Fruit fly (Drosophila melanogaster) whole organism, embryonic: Measurements from ENCODE around the gene EMC3.

Experiments used
- Abd-B ChIP-seq: fragments of 200-800 bp; sonication (Bioruptor generic); optimal IDR thresholded peaks from 2 replicates; lab custom pipeline; 2018; ENCODE audit warnings: missing biosample characterization, mild to moderate bottlenecking, missing genetic modification characterization, moderate library complexity
- B-H1 ChIP-seq: fragments of 200-800 bp; sonication (Bioruptor generic); IDR thresholded peaks from 3 replicates; pipeline ENCODE4 v1.3.6; 2022; ENCODE audit warnings: missing biosample characterization, missing genetic modification characterization
- CG10274 ChIP-seq: fragments of 200-800 bp; sonication (Bioruptor generic); optimal IDR thresholded peaks from 3 replicates; lab custom pipeline; 2017; ENCODE audit warnings: missing biosample characterization, mild to moderate bottlenecking, missing genetic modification characterization
- CG10366 ChIP-seq: fragments of 200-800 bp; sonication (Bioruptor generic); IDR thresholded peaks from 2 replicates; pipeline ENCODE4 v1.3.6; 2022; ENCODE audit warnings: missing biosample characterization, missing genetic modification characterization
- CG10431 ChIP-seq: fragments of 200-800 bp; sonication (Bioruptor generic); optimal IDR thresholded peaks from 3 replicates; lab custom pipeline; 2018; ENCODE audit warnings: missing biosample characterization, mild to moderate bottlenecking, missing genetic modification characterization
- CG11398 ChIP-seq: fragments of 200-800 bp; sonication (Bioruptor generic); optimal IDR thresholded peaks from 2 replicates; lab custom pipeline; 2016; ENCODE audit warnings: missing biosample characterization, missing genetic modification characterization
- CG11723 ChIP-seq: fragments of 200-800 bp; sonication (Bioruptor generic); optimal IDR thresholded peaks from 2 replicates; lab custom pipeline; 2017; ENCODE audit warnings: missing biosample characterization, mild to moderate bottlenecking, missing genetic modification characterization
- CG1233 ChIP-seq: fragments of 200-800 bp; sonication (Bioruptor generic); optimal IDR thresholded peaks from 4 replicates; lab custom pipeline; 2018; ENCODE audit warnings: missing biosample characterization, mild to moderate bottlenecking, missing genetic modification characterization
- CG12391 ChIP-seq: fragments of 200-800 bp; sonication (Bioruptor generic); optimal IDR thresholded peaks from 3 replicates; lab custom pipeline; 2018; ENCODE audit warnings: missing biosample characterization, mild to moderate bottlenecking, missing genetic modification characterization, moderate library complexity
- CG14667 ChIP-seq: fragments of 200-800 bp; sonication (Bioruptor generic); IDR thresholded peaks from 2 replicates; pipeline ENCODE4 v1.3.6; 2022; ENCODE audit warnings: missing biosample characterization, missing genetic modification characterization
- CG16815 ChIP-seq: fragments of 200-800 bp; sonication (Bioruptor generic); optimal IDR thresholded peaks from 3 replicates; lab custom pipeline; 2017; ENCODE audit warnings: missing biosample characterization, mild to moderate bottlenecking, missing genetic modification characterization
- CG17612 ChIP-seq: fragments of 200-800 bp; sonication (Bioruptor generic); IDR thresholded peaks from 2 replicates; pipeline ENCODE4 v1.3.6; 2022; ENCODE audit warnings: missing biosample characterization, missing genetic modification characterization
- CG2116 ChIP-seq: fragments of 200-800 bp; sonication (Bioruptor generic); optimal IDR thresholded peaks from 3 replicates; lab custom pipeline; 2018; ENCODE audit warnings: missing biosample characterization, mild to moderate bottlenecking, missing genetic modification characterization
- CG2199 ChIP-seq: fragments of 200-800 bp; sonication (Bioruptor generic); IDR thresholded peaks from 3 replicates; pipeline ENCODE4 v1.3.6; 2022; ENCODE audit warnings: missing biosample characterization, missing genetic modification characterization
- CG3726 ChIP-seq: fragments of 200-800 bp; sonication (Bioruptor generic); IDR thresholded peaks from 3 replicates; pipeline ENCODE4, ENCODE4 v1.3.6; 2022; ENCODE audit warnings: missing biosample characterization, missing genetic modification characterization
- CG3838 ChIP-seq: fragments of 200-800 bp; sonication (Bioruptor generic); optimal IDR thresholded peaks from 3 replicates; lab custom pipeline; 2016; ENCODE audit warnings: missing biosample characterization, missing genetic modification characterization
- CG3995 ChIP-seq: fragments of 200-800 bp; sonication (Bioruptor generic); optimal IDR thresholded peaks from 3 replicates; lab custom pipeline; 2016; ENCODE audit warnings: missing biosample characterization, missing genetic modification characterization
- CG42726 ChIP-seq: fragments of 200-800 bp; sonication (Bioruptor generic); IDR thresholded peaks from 2 replicates; pipeline ENCODE4 v1.3.6; 2022; ENCODE audit warnings: missing biosample characterization, missing genetic modification characterization; ENCODE audit not compliant: partially characterized antibody
- CG4328 ChIP-seq: fragments of 200-800 bp; sonication (Bioruptor generic); optimal IDR thresholded peaks from 3 replicates; lab custom pipeline; 2017; ENCODE audit warnings: missing biosample characterization, missing genetic modification reagents, missing genetic modification characterization
- CG4360 ChIP-seq: fragments of 200-800 bp; sonication (Bioruptor generic); IDR thresholded peaks from 2 replicates; pipeline ENCODE4 v1.3.6; 2022; ENCODE audit warnings: missing biosample characterization, missing genetic modification characterization
- Dfd ChIP-seq, 2 experiments: fragments of >200 bp; optimal IDR thresholded peaks; 2 replicates each; lab custom pipeline; 2017; ENCODE audit warnings: missing biosample characterization in 2 of 2, missing genetic modification characterization in 2 of 2
- Dll ChIP-seq: fragments of 200-800 bp; sonication (Bioruptor generic); IDR thresholded peaks from 4 replicates; pipeline ENCODE4 v1.3.6; 2022; ENCODE audit warnings: missing biosample characterization, missing genetic modification characterization; ENCODE audit not compliant: partially characterized antibody
- E2f2 ChIP-seq: fragments of 200-800 bp; sonication (Bioruptor generic); IDR thresholded peaks from 2 replicates; pipeline ENCODE4 v1.3.6; 2022; ENCODE audit warnings: missing biosample characterization, missing genetic modification characterization
- ERR ChIP-seq: fragments of 200-800 bp; sonication (Bioruptor generic); optimal IDR thresholded peaks from 2 replicates; lab custom pipeline; 2016; ENCODE audit warnings: missing biosample characterization, missing genetic modification characterization
- Hand ChIP-seq: fragments of 200-800 bp; sonication (Bioruptor generic); optimal IDR thresholded peaks from 2 replicates; lab custom pipeline; 2017; ENCODE audit warnings: mild to moderate bottlenecking, missing biosample characterization, missing genetic modification reagents, missing genetic modification characterization
- Hr39 ChIP-seq: fragments of >200 bp; optimal IDR thresholded peaks from 2 replicates; lab custom pipeline; 2017
- Meics ChIP-seq: fragments of 200-800 bp; sonication (Bioruptor generic); optimal IDR thresholded peaks from 2 replicates; lab custom pipeline; 2017; ENCODE audit warnings: missing biosample characterization, mild to moderate bottlenecking, missing genetic modification characterization
- Neu2 ChIP-seq: fragments of 200-800 bp; sonication (Bioruptor generic); optimal IDR thresholded peaks from 3 replicates; lab custom pipeline; 2016; ENCODE audit warnings: missing biosample characterization, missing genetic modification characterization, borderline replicate concordance
- Poxn ChIP-seq: fragments of 200-800 bp; sonication (Bioruptor generic); IDR thresholded peaks from 2 replicates; pipeline ENCODE4 v1.3.6; 2022; ENCODE audit warnings: missing biosample characterization, missing genetic modification characterization
- TFAM ChIP-seq: fragments of 200-800 bp; sonication (Bioruptor generic); optimal IDR thresholded peaks from 2 replicates; lab custom pipeline; 2017; ENCODE audit warnings: missing biosample characterization, missing genetic modification characterization, inconsistent platforms
- Tbp ChIP-seq: fragments of >200 bp; optimal IDR thresholded peaks from 2 replicates; lab custom pipeline; 2018; ENCODE audit warnings: missing biosample characterization, missing genetic modification characterization
- Usf ChIP-seq: fragments of 200-800 bp; sonication (Bioruptor generic); optimal IDR thresholded peaks from 2 replicates; lab custom pipeline; 2017; ENCODE audit warnings: missing genotype, missing biosample characterization, missing genetic modification characterization
- ato ChIP-seq: fragments of 200-800 bp; sonication (Bioruptor generic); IDR thresholded peaks from 2 replicates; pipeline ENCODE4 v1.3.6; 2022; ENCODE audit warnings: missing biosample characterization, missing genetic modification characterization; ENCODE audit not compliant: partially characterized antibody
- exex ChIP-seq: fragments of 200-800 bp; sonication (Bioruptor generic); optimal IDR thresholded peaks from 4 replicates; lab custom pipeline; 2018; ENCODE audit warnings: missing biosample characterization, mild to moderate bottlenecking, missing genetic modification characterization, moderate library complexity
- fd96Cb ChIP-seq: fragments of 200-800 bp; sonication (Bioruptor generic); optimal IDR thresholded peaks from 2 replicates; lab custom pipeline; 2018; ENCODE audit warnings: missing biosample characterization, mild to moderate bottlenecking, missing genetic modification characterization, moderate library complexity
- ftz-f1 ChIP-seq: fragments of 200-800 bp; sonication (Bioruptor generic); optimal IDR thresholded peaks from 2 replicates; lab custom pipeline; 2016; ENCODE audit warnings: missing biosample characterization, missing genetic modification characterization
- gro ChIP-seq: fragments of 200-800 bp; sonication (Bioruptor generic); optimal IDR thresholded peaks from 2 replicates; lab custom pipeline; 2016; ENCODE audit warnings: missing biosample characterization, missing genetic modification characterization
- ham ChIP-seq: fragments of 200-800 bp; sonication (Bioruptor generic); IDR thresholded peaks from 2 replicates; pipeline ENCODE4 v1.3.6; 2022; ENCODE audit warnings: missing biosample characterization, missing genetic modification characterization
- mld ChIP-seq: fragments of 200-800 bp; sonication (Bioruptor generic); IDR thresholded peaks from 3 replicates; pipeline ENCODE4 v1.3.6; 2022; ENCODE audit warnings: missing biosample characterization, missing genetic modification characterization; ENCODE audit not compliant: partially characterized antibody
- nau ChIP-seq: fragments of 200-800 bp; sonication (Bioruptor generic); optimal IDR thresholded peaks from 3 replicates; lab custom pipeline; 2017; ENCODE audit warnings: missing biosample characterization, mild to moderate bottlenecking, missing genetic modification characterization, missing genetic modification reagents
- pho ChIP-seq: fragments of 200-800 bp; sonication (Bioruptor generic); optimal IDR thresholded peaks from 2 replicates; lab custom pipeline; 2016; ENCODE audit warnings: missing biosample characterization, missing genetic modification characterization
- phol ChIP-seq: fragments of 200-800 bp; sonication (Bioruptor generic); optimal IDR thresholded peaks from 3 replicates; lab custom pipeline; 2018; ENCODE audit warnings: missing biosample characterization, mild to moderate bottlenecking, missing genetic modification characterization, moderate library complexity
- salm ChIP-seq: fragments of 200-800 bp; sonication (Bioruptor generic); optimal IDR thresholded peaks from 2 replicates; lab custom pipeline; 2018; ENCODE audit warnings: missing biosample characterization, mild to moderate bottlenecking, missing genetic modification characterization
- schlank ChIP-seq: fragments of 200-800 bp; sonication (Bioruptor generic); optimal IDR thresholded peaks from 2 replicates; lab custom pipeline; 2018; ENCODE audit warnings: missing biosample characterization, mild to moderate bottlenecking, missing genetic modification characterization
- seq ChIP-seq: fragments of 200-800 bp; sonication (Bioruptor generic); IDR thresholded peaks from 2 replicates; pipeline ENCODE4 v1.3.6; 2022; ENCODE audit warnings: missing biosample characterization, missing genetic modification characterization
- stc ChIP-seq: fragments of 200-800 bp; sonication (Bioruptor generic); IDR thresholded peaks from 2 replicates; pipeline ENCODE4 v1.3.6; 2022; ENCODE audit warnings: missing biosample characterization, missing genetic modification characterization
- sug ChIP-seq: fragments of 200-800 bp; optimal IDR thresholded peaks from 2 replicates; lab custom pipeline; 2019; ENCODE audit warnings: missing biosample characterization, mild to moderate bottlenecking, missing genetic modification characterization, moderate library complexity
- tll ChIP-seq, 2 experiments: fragments of 200-800 bp in 1 of 2; fragments of >200 bp in 1 of 2; sonication (Bioruptor generic) in 1 of 2; optimal IDR thresholded peaks; 2 replicates each; lab custom pipeline; 2017 to 2019; ENCODE audit warnings: missing biosample characterization in 2 of 2, missing genetic modification characterization in 2 of 2, mild to moderate bottlenecking in 1 of 2, moderate library complexity in 1 of 2
- usp ChIP-seq: fragments of >200 bp; optimal IDR thresholded peaks from 2 replicates; lab custom pipeline; 2017; ENCODE audit warnings: missing biosample characterization, missing genetic modification characterization
- yki ChIP-seq: fragments of >200 bp; optimal IDR thresholded peaks from 3 replicates; lab custom pipeline; 2018
- zen ChIP-seq: fragments of 200-800 bp; sonication (Bioruptor generic); optimal IDR thresholded peaks from 3 replicates; lab custom pipeline; 2018; ENCODE audit warnings: missing biosample characterization, mild to moderate bottlenecking, missing genetic modification characterization, moderate library complexity
- zfh1 ChIP-seq: fragments of 200-800 bp; sonication (Bioruptor generic); IDR thresholded peaks from 3 replicates; pipeline ENCODE4 v1.3.6; 2022; ENCODE audit warnings: missing biosample characterization, missing genetic modification characterization

EMC3 gene

DNA sequence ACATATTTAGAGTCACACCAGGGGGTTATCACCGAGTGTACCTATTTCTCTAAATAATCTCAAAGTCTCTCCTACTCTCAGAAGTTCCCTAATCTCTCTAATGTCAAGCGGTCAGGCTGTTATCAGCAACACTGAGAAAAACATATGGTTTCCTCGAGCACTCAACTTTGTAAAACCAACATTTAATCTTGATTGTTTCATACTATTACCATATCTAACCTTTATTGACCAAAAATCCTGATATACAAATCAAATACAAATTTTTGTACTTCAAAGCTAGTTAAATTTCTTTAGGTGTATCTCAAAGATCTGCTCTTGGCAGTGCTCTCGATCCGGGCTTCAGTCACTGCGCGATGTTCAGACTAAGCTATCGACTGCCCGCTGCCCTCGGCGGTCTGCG is 28.9 kb downstream of the EMC3 start, which contains the start of gene CG6415 (continued):
- TF ChIP-seq salm (tag; lab: Kevin White, UChicago) (peak; percentile 47), CG42726 (no peak), CG11723 (GFP tag; lab: Kevin White, UChicago) (peak; percentile 40), exex (tag; lab: Kevin White, UChicago) (no peak), mld (no peak), CG14667 (GFP tag; lab: Robert Waterston, UW) (0 out of 2 replicates have a peak, but pooled peaks have one; percentile 31), tll (GFP tag; optimal IDR thresholded peaks at IDR 0.05; lab: Kevin White, UChicago) (no peak), CG4360 (GFP tag; lab: Robert Waterston, UW) (0 out of 2 replicates have a peak, but pooled peaks have one; percentile 36), B-H1 (peak; percentile 53), CG11398 (GFP tag; lab: Kevin White, UChicago) (peak; percentile 42), CG16815 (GFP tag; lab: Kevin White, UChicago) (peak; percentile 31), zfh1 (GFP tag; lab: Robert Waterston, UW) (peak; percentile 83), ftz-f1 (GFP tag; lab: Kevin White, UChicago) (no peak), CG17612 (GFP tag; lab: Robert Waterston, UW) (peak; percentile 60), Tbp (no peak), CG10274 (GFP tag; lab: Kevin White, UChicago) (peak; percentile 44), yki (lab: Kevin White, UChicago) (no peak), pho (GFP tag; lab: Kevin White, UChicago) (peak; percentile 54), TFAM (GFP tag; lab: Kevin White, UChicago) (peak; percentile 36), Abd-B (GFP tag; lab: Kevin White, UChicago) (peak; percentile 48), Poxn (no peak), schlank (peak; percentile 25), usp (GFP tag; lab: Kevin White, UChicago) (no peak), Usf (GFP tag; lab: Kevin White, UChicago) (peak; percentile 27), CG2116 (peak; percentile 12), CG1233 (GFP tag; lab: Kevin White, UChicago) (peak; percentile 65), zen (tag; lab: Kevin White, UChicago) (peak; percentile 81), Dll (GFP tag; lab: Robert Waterston, UW) (no peak), CG2199 (no peak), gro (GFP tag; lab: Kevin White, UChicago) (peak; percentile 47), CG4328 (GFP tag; lab: Kevin White, UChicago) (peak; percentile 59), CG3838 (no peak), Dfd (GFP tag; optimal IDR thresholded peaks at IDR 0.05; lab: Kevin White, UChicago) (no peak), Meics (GFP tag; lab: Kevin White, UChicago) (peak; percentile 77), sug (peak; percentile 92), Neu2 (GFP tag; lab: Kevin White, UChicago) (peak; percentile 5), phol (tag; lab: Kevin White, UChicago) (peak; percentile 79), nau (peak; percentile 31), stc (GFP tag; lab: Robert Waterston, UW) (peak; percentile 39; the same call in 1 of the 2 replicates), CG12391 (tag; lab: Kevin White, UChicago) (peak; percentile 76), CG10431 (no peak), ato (no peak), CG10366 (peak; percentile 68), E2f2 (GFP tag; lab: Robert Waterston, UW) (peak; percentile 40; the same call in 1 of the 2 replicates), CG3995 (peak; percentile 26), Hr39 (lab: Kevin White, UChicago) (no peak), ham (no peak), fd96Cb (tag; lab: Kevin White, UChicago) (peak; percentile 75), Hand (GFP tag; lab: Kevin White, UChicago) (no peak), ERR (peak; percentile 72), seq (GFP tag; lab: Robert Waterston, UW) (peak; percentile 73), CG3726 (no peak)
